Fruit fly (Drosophila melanogaster) whole organism, embryonic: ENCODE results near the gene CG14183.
A peak's percentile ranks its signal among the peaks of the same experiment; 100 is the strongest.

Experiments
- BEAF-32 ChIP-seq: fragments of 200-800 bp; sonication (Bioruptor generic); optimal IDR thresholded peaks from 3 replicates; lab custom pipeline; 2017; ENCODE audit warnings: missing biosample characterization, missing genetic modification characterization, mild to moderate bottlenecking, moderate library complexity, missing genetic modification reagents
- Bgb ChIP-seq: fragments of 200-800 bp; sonication (Bioruptor generic); IDR thresholded peaks from 2 replicates; pipeline ENCODE4 v1.3.6; 2022; ENCODE audit warnings: missing biosample characterization, missing genetic modification characterization; ENCODE audit not compliant: partially characterized antibody
- Blimp-1 ChIP-seq: fragments of 200-800 bp; sonication (Bioruptor generic); optimal IDR thresholded peaks from 3 replicates; lab custom pipeline; 2018; ENCODE audit warnings: missing biosample characterization, missing genetic modification characterization, mild to moderate bottlenecking, moderate library complexity, missing genetic modification reagents
- CG10366 ChIP-seq: fragments of 200-800 bp; sonication (Bioruptor generic); IDR thresholded peaks from 2 replicates; pipeline ENCODE4 v1.3.6; 2022; ENCODE audit warnings: missing biosample characterization, missing genetic modification characterization
- CG11456 ChIP-seq: fragments of 200-800 bp; sonication (Bioruptor generic); IDR thresholded peaks from 3 replicates; pipeline ENCODE4 v1.3.6; 2022; ENCODE audit warnings: missing biosample characterization, missing genetic modification characterization
- CG11560 ChIP-seq: fragments of 200-800 bp; sonication (Bioruptor generic); IDR thresholded peaks from 3 replicates; pipeline ENCODE4 v1.3.6; 2022; ENCODE audit warnings: missing biosample characterization, missing genetic modification characterization
- CG12104 ChIP-seq: fragments of 200-800 bp; sonication (Bioruptor generic); optimal IDR thresholded peaks from 3 replicates; lab custom pipeline; 2016; ENCODE audit warnings: missing biosample characterization, missing genetic modification characterization
- CG12659 ChIP-seq: fragments of 200-800 bp; sonication (Bioruptor generic); optimal IDR thresholded peaks from 3 replicates; lab custom pipeline; 2017; ENCODE audit warnings: mild to moderate bottlenecking, missing biosample characterization, missing genetic modification reagents, missing genetic modification characterization
- CG14050 ChIP-seq: fragments of 200-800 bp; sonication (Bioruptor generic); IDR thresholded peaks from 3 replicates; pipeline ENCODE4 v1.3.6; 2022; ENCODE audit warnings: missing biosample characterization, missing genetic modification characterization
- CG15514 ChIP-seq: fragments of 200-800 bp; sonication (Bioruptor generic); optimal IDR thresholded peaks from 3 replicates; lab custom pipeline; 2017; ENCODE audit warnings: missing biosample characterization, missing genetic modification characterization, mild to moderate bottlenecking, moderate library complexity, missing genetic modification reagents
- CG16813 ChIP-seq: fragments of 200-800 bp; sonication (Bioruptor generic); IDR thresholded peaks from 3 replicates; pipeline ENCODE4 v1.3.6; 2022; ENCODE audit warnings: missing biosample characterization, missing genetic modification characterization; ENCODE audit not compliant: partially characterized antibody
- CG17612 ChIP-seq: fragments of 200-800 bp; sonication (Bioruptor generic); IDR thresholded peaks from 2 replicates; pipeline ENCODE4 v1.3.6; 2022; ENCODE audit warnings: missing biosample characterization, missing genetic modification characterization
- CG2116 ChIP-seq: fragments of 200-800 bp; sonication (Bioruptor generic); optimal IDR thresholded peaks from 3 replicates; lab custom pipeline; 2018; ENCODE audit warnings: missing biosample characterization, mild to moderate bottlenecking, missing genetic modification characterization
- CG2678 ChIP-seq: fragments of 200-800 bp; sonication (Bioruptor generic); optimal IDR thresholded peaks from 3 replicates; lab custom pipeline; 2019; ENCODE audit warnings: missing biosample characterization, mild to moderate bottlenecking, missing genetic modification characterization, moderate library complexity
- CG2712 ChIP-seq: fragments of 200-800 bp; optimal IDR thresholded peaks from 3 replicates; lab custom pipeline; 2019; ENCODE audit warnings: missing biosample characterization, mild to moderate bottlenecking, missing genetic modification characterization, moderate library complexity
- CG33213 ChIP-seq: fragments of 200-800 bp; sonication (Bioruptor generic); optimal IDR thresholded peaks from 3 replicates; lab custom pipeline; 2016; ENCODE audit warnings: missing biosample characterization, missing genetic modification characterization
- CG4617 ChIP-seq: fragments of 200-800 bp; sonication (Bioruptor generic); optimal IDR thresholded peaks from 3 replicates; lab custom pipeline; 2016; ENCODE audit warnings: missing biosample characterization, missing genetic modification characterization, borderline replicate concordance
- CG5245 ChIP-seq: fragments of 200-800 bp; sonication (Bioruptor generic); optimal IDR thresholded peaks from 3 replicates; lab custom pipeline; 2016; ENCODE audit warnings: missing biosample characterization, missing genetic modification characterization
- CG6689 ChIP-seq: fragments of 200-800 bp; sonication (Bioruptor generic); IDR thresholded peaks from 2 replicates; pipeline ENCODE4 v1.3.6; 2022; ENCODE audit warnings: missing biosample characterization, missing genetic modification characterization
- CG6765 ChIP-seq: fragments of 200-800 bp; sonication (Bioruptor generic); optimal IDR thresholded peaks from 3 replicates; lab custom pipeline; 2017; ENCODE audit warnings: missing biosample characterization, mild to moderate bottlenecking, missing genetic modification characterization
- CG6791 ChIP-seq: fragments of 200-800 bp; sonication (Bioruptor generic); IDR thresholded peaks from 3 replicates; pipeline ENCODE4 v1.3.6; 2022; ENCODE audit warnings: missing biosample characterization, missing genetic modification characterization; ENCODE audit not compliant: partially characterized antibody
- CrebB ChIP-seq: fragments of 200-800 bp; sonication (Bioruptor generic); optimal IDR thresholded peaks from 3 replicates; lab custom pipeline; 2018; ENCODE audit warnings: missing biosample characterization, mild to moderate bottlenecking, missing genetic modification characterization
- Dll ChIP-seq: fragments of 200-800 bp; sonication (Bioruptor generic); IDR thresholded peaks from 4 replicates; pipeline ENCODE4 v1.3.6; 2022; ENCODE audit warnings: missing biosample characterization, missing genetic modification characterization; ENCODE audit not compliant: partially characterized antibody
- Dp ChIP-seq: fragments of 200-800 bp; sonication (Bioruptor generic); optimal IDR thresholded peaks from 2 replicates; lab custom pipeline; 2018; ENCODE audit warnings: missing biosample characterization, mild to moderate bottlenecking, missing genetic modification characterization, moderate library complexity
- HLH4C ChIP-seq: fragments of 200-800 bp; sonication (Bioruptor generic); IDR thresholded peaks from 3 replicates; pipeline ENCODE4 v1.3.6; 2022; ENCODE audit warnings: missing biosample characterization, missing genetic modification characterization; ENCODE audit not compliant: partially characterized antibody
- Kr ChIP-seq: fragments of 200-800 bp; sonication (Bioruptor generic); optimal IDR thresholded peaks from 2 replicates; lab custom pipeline; 2017; ENCODE audit warnings: missing biosample characterization, mild to moderate bottlenecking, missing genetic modification characterization
- Lhr ChIP-seq: fragments of 200-800 bp; sonication (Bioruptor generic); optimal IDR thresholded peaks from 3 replicates; lab custom pipeline; 2017; ENCODE audit warnings: mild to moderate bottlenecking, missing biosample characterization, missing genetic modification reagents, missing genetic modification characterization
- Med ChIP-seq: fragments of 200-800 bp; sonication (Bioruptor generic); peaks from one replicate; lab custom pipeline; 2016; ENCODE audit warnings: missing biosample characterization, missing genetic modification characterization, mild to moderate bottlenecking, inconsistent platforms, moderate library complexity
- Oaz ChIP-seq: fragments of 200-800 bp; sonication (Bioruptor generic); IDR thresholded peaks from 2 replicates; pipeline ENCODE4 v1.3.6; 2022; ENCODE audit warnings: missing biosample characterization, missing genetic modification characterization
- PHDP ChIP-seq: fragments of 200-800 bp; sonication (Bioruptor generic); optimal IDR thresholded peaks from 3 replicates; lab custom pipeline; 2018; ENCODE audit warnings: missing biosample characterization, mild to moderate bottlenecking, missing genetic modification characterization, moderate library complexity
- Vsx1 ChIP-seq: fragments of 200-800 bp; sonication (Bioruptor generic); optimal IDR thresholded peaks from 2 replicates; lab custom pipeline; 2017; ENCODE audit warnings: missing biosample characterization, mild to moderate bottlenecking, missing genetic modification characterization, missing genetic modification reagents
- YL-1 ChIP-seq: fragments of 200-800 bp; sonication (Bioruptor generic); optimal IDR thresholded peaks from 3 replicates; lab custom pipeline; 2017; ENCODE audit warnings: missing biosample characterization, mild to moderate bottlenecking, missing genetic modification characterization
- dmrt99B ChIP-seq: fragments of 200-800 bp; sonication (Bioruptor generic); optimal IDR thresholded peaks from 2 replicates; lab custom pipeline; 2018; ENCODE audit warnings: missing biosample characterization, mild to moderate bottlenecking, missing genetic modification characterization, moderate library complexity
- emc ChIP-seq: fragments of 200-800 bp; sonication (Bioruptor generic); optimal IDR thresholded peaks from 2 replicates; lab custom pipeline; 2016; ENCODE audit warnings: missing biosample characterization, missing genetic modification characterization
- esg ChIP-seq: fragments of 200-800 bp; sonication (Bioruptor generic); conservative IDR thresholded peaks from 2 replicates; pipeline ENCODE4 v1.3.6; 2022; ENCODE audit warnings: missing biosample characterization, missing genetic modification characterization
- ewg ChIP-seq: fragments of 200-800 bp; sonication (Bioruptor generic); optimal IDR thresholded peaks from 3 replicates; lab custom pipeline; 2017; ENCODE audit warnings: mild to moderate bottlenecking, missing biosample characterization, missing genetic modification reagents, missing genetic modification characterization
- eyg ChIP-seq: fragments of 200-800 bp; sonication (Bioruptor generic); optimal IDR thresholded peaks from 3 replicates; lab custom pipeline; 2016; ENCODE audit warnings: missing biosample characterization, missing genetic modification characterization
- gem ChIP-seq: fragments of 200-800 bp; sonication (Bioruptor generic); optimal IDR thresholded peaks from 2 replicates; lab custom pipeline; 2019; ENCODE audit warnings: missing biosample characterization, mild to moderate bottlenecking, missing genetic modification characterization, moderate library complexity
- hbn ChIP-seq: fragments of 200-800 bp; sonication (Bioruptor generic); IDR thresholded peaks from 2 replicates; pipeline ENCODE4 v1.3.6; 2022; ENCODE audit warnings: missing biosample characterization, missing genetic modification characterization; ENCODE audit not compliant: partially characterized antibody
- nerfin-2 ChIP-seq: fragments of 200-800 bp; sonication (Bioruptor generic); IDR thresholded peaks from 2 replicates; pipeline ENCODE4 v1.3.6; 2022; ENCODE audit warnings: missing biosample characterization, missing genetic modification characterization; ENCODE audit not compliant: partially characterized antibody
- pho ChIP-seq: fragments of 200-800 bp; sonication (Bioruptor generic); optimal IDR thresholded peaks from 2 replicates; lab custom pipeline; 2016; ENCODE audit warnings: missing biosample characterization, missing genetic modification characterization
- pnt ChIP-seq: fragments of 200-800 bp; sonication (Bioruptor generic); optimal IDR thresholded peaks from 3 replicates; lab custom pipeline; 2016; ENCODE audit warnings: missing biosample characterization, missing genetic modification characterization
- pzg ChIP-seq: fragments of 200-800 bp; sonication (Bioruptor generic); optimal IDR thresholded peaks from 3 replicates; lab custom pipeline; 2018; ENCODE audit warnings: missing biosample characterization, mild to moderate bottlenecking, missing genetic modification characterization, moderate library complexity
- scrt ChIP-seq: fragments of 200-800 bp; sonication (Bioruptor generic); optimal IDR thresholded peaks from 2 replicates; lab custom pipeline; 2018; ENCODE audit warnings: missing biosample characterization, mild to moderate bottlenecking, missing genetic modification characterization, moderate library complexity
- ttk ChIP-seq: fragments of 200-800 bp; sonication (Bioruptor generic); IDR thresholded peaks from 2 replicates; pipeline ENCODE4 v2.1.2; 2022; ENCODE audit warnings: missing biosample characterization, missing genetic modification characterization
- vnd ChIP-seq: fragments of 200-800 bp; sonication (Bioruptor generic); IDR thresholded peaks from 3 replicates; pipeline ENCODE4 v1.3.6; 2022; ENCODE audit warnings: missing biosample characterization, missing genetic modification characterization; ENCODE audit not compliant: partially characterized antibody
- z ChIP-seq: fragments of 200-800 bp; sonication (Bioruptor generic); IDR thresholded peaks from 3 replicates; pipeline ENCODE4 v1.3.6; 2022; ENCODE audit warnings: missing biosample characterization, missing genetic modification characterization

The CG14183 gene

dm6 chr3L:20062546-20062945 is 34.9 kb upstream of the CG14183 start (continued):
- TF ChIP-seq CG11456 (no peak), CG14050 (GFP tag; lab: Robert Waterston, UW) (no peak), CG5245 (GFP tag; lab: Kevin White, UChicago) (no peak), esg (GFP tag; lab: Robert Waterston, UW) (no peak), Med (GFP tag; lab: Kevin White, UChicago) (no peak), Vsx1 (GFP tag; lab: Kevin White, UChicago) (no peak), CG15514 (peak; percentile 34), pho (GFP tag; lab: Kevin White, UChicago) (no peak)

- no peak for TF ChIP-seq ttk (GFP tag; lab: Robert Waterston, UW)
- peak; percentile 2 for TF ChIP-seq ewg
- no peak for TF ChIP-seq dmrt99B
- TF ChIP-seq z (GFP tag; lab: Robert Waterston, UW): peak; percentile 90
- no peak for TF ChIP-seq CG10366
- peak; percentile 76 for TF ChIP-seq scrt
Measured at dm6 chr3L:20036610-20037009, 9.0 kb upstream of the CG14183 start.

DNA sequence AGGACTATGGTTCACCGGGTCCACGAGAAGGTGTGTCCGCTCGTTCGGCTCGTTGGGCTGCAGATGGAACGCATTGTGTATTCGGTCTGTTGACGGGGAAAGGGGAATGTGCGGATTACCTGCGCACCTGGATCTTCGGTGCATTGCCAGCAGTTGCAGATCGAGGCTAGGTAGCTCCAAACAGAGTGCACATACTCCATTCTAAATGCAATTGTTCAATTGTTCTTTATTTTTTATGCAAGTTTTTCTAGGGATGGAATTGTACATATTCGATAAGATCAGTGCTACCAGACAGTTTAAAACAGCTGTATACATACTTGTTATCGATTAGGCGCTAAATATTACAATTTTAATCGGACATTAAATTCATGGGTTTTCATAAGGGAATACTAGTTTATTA is 1.1 kb upstream of the CG14183 start, which contains the start of gene Lamtor1:
Gene Lamtor1, minus strand, starts transcription at position 268 of the 400 bp plus-strand sequence.
- peak; percentile 14; the same call in 1 of the 3 replicates for TF ChIP-seq CG6791 (GFP tag; lab: Robert Waterston, UW)
- no peak for TF ChIP-seq CG12659 (GFP tag; lab: Kevin White, UChicago)
- TF ChIP-seq Blimp-1: no peak
- no peak for TF ChIP-seq CG2678 (tag; lab: Kevin White, UChicago)
- TF ChIP-seq YL-1: peak; percentile 13
- TF ChIP-seq eyg (GFP tag; lab: Kevin White, UChicago): no peak
- no peak for TF ChIP-seq CG6689 (GFP tag; lab: Robert Waterston, UW)
- peak; percentile 53 for TF ChIP-seq CG2116 (GFP tag; lab: Kevin White, UChicago)
- TF ChIP-seq vnd (GFP tag; lab: Robert Waterston, UW): 0 out of 3 replicates have a peak, but pooled peaks have one; percentile 14
- TF ChIP-seq pnt (GFP tag; lab: Kevin White, UChicago): no peak
- TF ChIP-seq CG11560 (tag; lab: Robert Waterston, UW): peak; percentile 99
- TF ChIP-seq CG33213: no peak
- TF ChIP-seq gem (tag; lab: Kevin White, UChicago): no peak
- TF ChIP-seq BEAF-32 (GFP tag; lab: Kevin White, UChicago): peak; percentile 38
- no peak for TF ChIP-seq CG6765 (GFP tag; lab: Kevin White, UChicago)
- TF ChIP-seq CG12104 (GFP tag; lab: Kevin White, UChicago): no peak
- TF ChIP-seq nerfin-2: peak; percentile 10; the same call in 1 of the 2 replicates
- peak; percentile 20 for TF ChIP-seq Lhr
- TF ChIP-seq pzg (GFP tag; lab: Kevin White, UChicago): peak; percentile 64
- peak; percentile 52; the same call in 2 of the 3 replicates for TF ChIP-seq HLH4C
- TF ChIP-seq PHDP (tag; lab: Kevin White, UChicago): no peak
- TF ChIP-seq CG4617 (GFP tag; lab: Kevin White, UChicago): peak; percentile 83
- TF ChIP-seq Dp (GFP tag; lab: Kevin White, UChicago): peak; percentile 94
- no peak for TF ChIP-seq Kr (GFP tag; lab: Kevin White, UChicago)
- TF ChIP-seq CrebB (tag; lab: Kevin White, UChicago): no peak
- TF ChIP-seq CG16813 (GFP tag; lab: Robert Waterston, UW): peak; percentile 40; the same call in 1 of the 3 replicates
- TF ChIP-seq Bgb (GFP tag; lab: Robert Waterston, UW): peak; percentile 53; the same call in 1 of the 2 replicates
- TF ChIP-seq CG2712 (tag; lab: Kevin White, UChicago): no peak
- TF ChIP-seq Oaz (GFP tag; lab: Robert Waterston, UW): no peak
- peak; percentile 33; the same call in 1 of the 2 replicates for TF ChIP-seq hbn (GFP tag; lab: Robert Waterston, UW)
- TF ChIP-seq Dll (GFP tag; lab: Robert Waterston, UW): 0 out of 4 replicates have a peak, but pooled peaks have one; percentile 23
- TF ChIP-seq CG17612 (GFP tag; lab: Robert Waterston, UW): no peak
- TF ChIP-seq emc: no peak
